Fruit fly (Drosophila melanogaster) whole organism, adult: ENCODE measurements around the gene Cyp308a1.

Experiments
- CG11617 ChIP-seq: fragments of 200-800 bp; sonication (Bioruptor generic); optimal IDR thresholded peaks from 2 replicates; lab custom pipeline; 2017; ENCODE audit warnings: mild to moderate bottlenecking, missing biosample characterization, missing genetic modification reagents, missing genetic modification characterization
- CG12768 ChIP-seq: fragments of 200-800 bp; sonication (Bioruptor generic); optimal IDR thresholded peaks from 2 replicates; lab custom pipeline; 2017; ENCODE audit warnings: missing biosample characterization, missing genetic modification characterization, mild to moderate bottlenecking, moderate library complexity, missing genetic modification reagents
- CG14711 ChIP-seq: fragments of 200-800 bp; sonication (Bioruptor generic); optimal IDR thresholded peaks from 2 replicates; lab custom pipeline; 2018; ENCODE audit warnings: missing biosample characterization, mild to moderate bottlenecking, missing genetic modification characterization, moderate library complexity
- CG33017 ChIP-seq: fragments of 200-800 bp; sonication (Bioruptor generic); optimal IDR thresholded peaks from 2 replicates; lab custom pipeline; 2018; ENCODE audit warnings: missing biosample characterization, mild to moderate bottlenecking, missing genetic modification characterization, moderate library complexity
- CG5204 ChIP-seq: fragments of 200-800 bp; sonication (Bioruptor generic); optimal IDR thresholded peaks from 2 replicates; lab custom pipeline; 2016; ENCODE audit warnings: missing biosample characterization, missing genetic modification characterization
- CG7045 ChIP-seq: fragments of 200-800 bp; sonication (Bioruptor generic); optimal IDR thresholded peaks from 2 replicates; lab custom pipeline; 2017; ENCODE audit warnings: missing biosample characterization, mild to moderate bottlenecking, missing genetic modification characterization
- Clk ChIP-seq: fragments of 200-800 bp; sonication (Bioruptor generic); optimal IDR thresholded peaks from 2 replicates; lab custom pipeline; 2017; ENCODE audit warnings: missing biosample characterization, missing genetic modification characterization
- Crg-1 ChIP-seq: fragments of 200-800 bp; sonication (Bioruptor generic); optimal IDR thresholded peaks from 2 replicates; lab custom pipeline; 2016; ENCODE audit warnings: missing biosample characterization, missing genetic modification characterization
- Hr96 ChIP-seq: fragments of 200-800 bp; sonication (Bioruptor generic); optimal IDR thresholded peaks from 2 replicates; lab custom pipeline; 2016; ENCODE audit warnings: missing biosample characterization, missing genetic modification characterization
- bab1 ChIP-seq: fragments of 200-800 bp; sonication (Bioruptor generic); optimal IDR thresholded peaks from 3 replicates; lab custom pipeline; 2019; ENCODE audit warnings: missing biosample characterization, mild to moderate bottlenecking, missing genetic modification characterization, moderate library complexity
- kay ChIP-seq: fragments of 200-800 bp; sonication (Bioruptor generic); peaks from one replicate; lab custom pipeline; 2016; ENCODE audit warnings: missing biosample characterization, missing genetic modification characterization, borderline replicate concordance
- tj ChIP-seq: fragments of 200-800 bp; sonication (Bioruptor generic); optimal IDR thresholded peaks from 3 replicates; lab custom pipeline; 2017; ENCODE audit warnings: missing biosample characterization, mild to moderate bottlenecking, missing genetic modification characterization, moderate library complexity
- toe ChIP-seq: fragments of 200-800 bp; sonication (Bioruptor generic); optimal IDR thresholded peaks from 2 replicates; lab custom pipeline; 2016; ENCODE audit warnings: missing biosample characterization, missing genetic modification characterization

dm6 chrX:18748206-18748605 lies 38.5 kb downstream of the Cyp308a1 start, which contains the start of gene CG12609:
- no peak for TF ChIP-seq Hr96 (GFP tag; lab: Kevin White, UChicago)
- no peak for TF ChIP-seq CG7045 (GFP tag; lab: Kevin White, UChicago)
- no peak for TF ChIP-seq toe
- no peak for TF ChIP-seq CG11617 (GFP tag; lab: Kevin White, UChicago)
- no peak for TF ChIP-seq Crg-1
- no peak for TF ChIP-seq CG14711
- no peak for TF ChIP-seq CG12768
- TF ChIP-seq CG33017: no peak
- TF ChIP-seq tj (GFP tag; lab: Kevin White, UChicago): no peak
- TF ChIP-seq bab1 (GFP tag; lab: Kevin White, UChicago): no peak
- TF ChIP-seq kay (GFP tag; lab: Kevin White, UChicago): no peak
- no peak for TF ChIP-seq CG5204 (GFP tag; lab: Kevin White, UChicago)
- no peak for TF ChIP-seq Clk
